Fruit fly (Drosophila melanogaster) whole organism, embryonic: ENCODE data around the gene Tom.

Experiments used
- Abd-B ChIP-seq: fragments of 200-800 bp; sonication (Bioruptor generic); optimal IDR thresholded peaks from 2 replicates; lab custom pipeline; 2018; ENCODE audit warnings: missing biosample characterization, mild to moderate bottlenecking, missing genetic modification characterization, moderate library complexity
- Atf3 ChIP-seq: fragments of 200-800 bp; sonication (Bioruptor generic); optimal IDR thresholded peaks from 3 replicates; lab custom pipeline; 2016; ENCODE audit warnings: missing biosample characterization, missing genetic modification characterization
- Awh ChIP-seq: fragments of 200-800 bp; sonication (Bioruptor generic); IDR thresholded peaks from 2 replicates; pipeline ENCODE4, ENCODE4 v1.3.6; 2022; ENCODE audit warnings: missing biosample characterization, missing genetic modification characterization
- BEAF-32 ChIP-seq: fragments of 200-800 bp; sonication (Bioruptor generic); optimal IDR thresholded peaks from 3 replicates; lab custom pipeline; 2017; ENCODE audit warnings: missing biosample characterization, missing genetic modification characterization, mild to moderate bottlenecking, moderate library complexity, missing genetic modification reagents
- CG12104 ChIP-seq: fragments of 200-800 bp; sonication (Bioruptor generic); optimal IDR thresholded peaks from 3 replicates; lab custom pipeline; 2016; ENCODE audit warnings: missing biosample characterization, missing genetic modification characterization
- CG15073 ChIP-seq: fragments of 200-800 bp; sonication (Bioruptor generic); optimal IDR thresholded peaks from 2 replicates; lab custom pipeline; 2016; ENCODE audit warnings: missing biosample characterization, missing genetic modification characterization
- CG15269 ChIP-seq: fragments of 200-800 bp; sonication (Bioruptor generic); optimal IDR thresholded peaks from 2 replicates; lab custom pipeline; 2018; ENCODE audit warnings: missing biosample characterization, mild to moderate bottlenecking, missing genetic modification characterization, moderate library complexity
- CG16815 ChIP-seq: fragments of 200-800 bp; sonication (Bioruptor generic); optimal IDR thresholded peaks from 3 replicates; lab custom pipeline; 2017; ENCODE audit warnings: missing biosample characterization, mild to moderate bottlenecking, missing genetic modification characterization
- CG17359 ChIP-seq: fragments of 200-800 bp; sonication (Bioruptor generic); optimal IDR thresholded peaks from 3 replicates; lab custom pipeline; 2018; ENCODE audit warnings: missing biosample characterization, mild to moderate bottlenecking, missing genetic modification characterization, moderate library complexity
- CG18764 ChIP-seq: fragments of 200-800 bp; sonication (Bioruptor generic); optimal IDR thresholded peaks from 3 replicates; lab custom pipeline; 2016; ENCODE audit warnings: missing biosample characterization, missing genetic modification characterization
- CG2199 ChIP-seq: fragments of 200-800 bp; sonication (Bioruptor generic); IDR thresholded peaks from 3 replicates; pipeline ENCODE4 v1.3.6; 2022; ENCODE audit warnings: missing biosample characterization, missing genetic modification characterization
- CG2678 ChIP-seq: fragments of 200-800 bp; sonication (Bioruptor generic); optimal IDR thresholded peaks from 3 replicates; lab custom pipeline; 2019; ENCODE audit warnings: missing biosample characterization, mild to moderate bottlenecking, missing genetic modification characterization, moderate library complexity
- CG31388 ChIP-seq: fragments of 200-800 bp; sonication (Bioruptor generic); optimal IDR thresholded peaks from 2 replicates; lab custom pipeline; 2016; ENCODE audit warnings: missing biosample characterization, missing genetic modification characterization
- CG32767 ChIP-seq: fragments of 200-800 bp; sonication (Bioruptor generic); IDR thresholded peaks from 2 replicates; pipeline ENCODE4 v1.3.6; 2022; ENCODE audit warnings: missing biosample characterization, missing genetic modification characterization
- CG3726 ChIP-seq: fragments of 200-800 bp; sonication (Bioruptor generic); IDR thresholded peaks from 3 replicates; pipeline ENCODE4, ENCODE4 v1.3.6; 2022; ENCODE audit warnings: missing biosample characterization, missing genetic modification characterization
- CG4282 ChIP-seq: fragments of 200-800 bp; sonication (Bioruptor generic); optimal IDR thresholded peaks from 2 replicates; lab custom pipeline; 2016; ENCODE audit warnings: missing biosample characterization, missing genetic modification characterization
- CG4820 ChIP-seq: fragments of 200-800 bp; sonication (Bioruptor generic); optimal IDR thresholded peaks from 3 replicates; lab custom pipeline; 2016; ENCODE audit warnings: missing biosample characterization, missing genetic modification characterization
- CG5953 ChIP-seq: fragments of 200-800 bp; sonication (Bioruptor generic); IDR thresholded peaks from 2 replicates; pipeline ENCODE4 v1.3.6; 2022; ENCODE audit warnings: missing biosample characterization, missing genetic modification characterization
- CG9215 ChIP-seq: fragments of 200-800 bp; sonication (Bioruptor generic); IDR thresholded peaks from 2 replicates; pipeline ENCODE4 v1.3.6; 2022; ENCODE audit warnings: missing biosample characterization, missing genetic modification characterization
- CG9932 ChIP-seq: fragments of 200-800 bp; sonication (Bioruptor generic); IDR thresholded peaks from 2 replicates; pipeline ENCODE4 v1.3.6; 2022; ENCODE audit warnings: missing biosample characterization, missing genetic modification characterization
- CHES-1-like ChIP-seq: fragments of 200-800 bp; sonication (Bioruptor generic); optimal IDR thresholded peaks from 2 replicates; lab custom pipeline; 2016; ENCODE audit warnings: missing biosample characterization, missing genetic modification characterization
- CrebB ChIP-seq: fragments of 200-800 bp; sonication (Bioruptor generic); optimal IDR thresholded peaks from 3 replicates; lab custom pipeline; 2018; ENCODE audit warnings: missing biosample characterization, mild to moderate bottlenecking, missing genetic modification characterization
- D ChIP-seq, 2 experiments: fragments of 200-800 bp in 1 of 2; fragments of >200 bp in 1 of 2; sonication (Bioruptor generic) in 1 of 2; optimal IDR thresholded peaks; 2 replicates in 1 of 2; 3 replicates in 1 of 2; lab custom pipeline; 2017; ENCODE audit warnings: mild to moderate bottlenecking in 1 of 2, missing biosample characterization in 1 of 2, missing genetic modification characterization in 1 of 2, missing genetic modification reagents in 1 of 2
- Dbx ChIP-seq: fragments of 200-800 bp; sonication (Bioruptor generic); IDR thresholded peaks from 3 replicates; pipeline ENCODE4 v1.3.6; 2022; ENCODE audit warnings: missing biosample characterization, missing genetic modification characterization
- Lpt ChIP-seq: fragments of >200 bp; optimal IDR thresholded peaks from 2 replicates; lab custom pipeline; 2018; ENCODE audit warnings: missing biosample characterization, missing genetic modification characterization
- MBD-R2 ChIP-seq: fragments of 200-800 bp; sonication (Bioruptor generic); IDR thresholded peaks from 2 replicates; pipeline ENCODE4 v1.3.6; 2022; ENCODE audit warnings: missing biosample characterization, missing genetic modification characterization
- MESR4 ChIP-seq: fragments of 200-800 bp; sonication (Bioruptor generic); optimal IDR thresholded peaks from 2 replicates; lab custom pipeline; 2018; ENCODE audit warnings: missing biosample characterization, mild to moderate bottlenecking, missing genetic modification characterization, moderate library complexity
- Mad ChIP-seq: fragments of 200-800 bp; sonication (Bioruptor generic); optimal IDR thresholded peaks from 2 replicates; lab custom pipeline; 2016; ENCODE audit warnings: missing biosample characterization, missing genetic modification characterization
- Pdp1 ChIP-seq, 2 experiments: fragments of 200-800 bp; sonication (Bioruptor generic); optimal IDR thresholded peaks; 3 replicates each; lab custom pipeline; 2016; ENCODE audit warnings: missing biosample characterization in 2 of 2, missing genetic modification characterization in 2 of 2, mild to moderate bottlenecking in 1 of 2, moderate library complexity in 1 of 2
- Tbp ChIP-seq: fragments of >200 bp; optimal IDR thresholded peaks from 2 replicates; lab custom pipeline; 2018; ENCODE audit warnings: missing biosample characterization, missing genetic modification characterization
- Vsx1 ChIP-seq: fragments of 200-800 bp; sonication (Bioruptor generic); optimal IDR thresholded peaks from 2 replicates; lab custom pipeline; 2017; ENCODE audit warnings: missing biosample characterization, mild to moderate bottlenecking, missing genetic modification characterization, missing genetic modification reagents
- Xrp1 ChIP-seq: fragments of 200-800 bp; sonication (Bioruptor generic); IDR thresholded peaks from 2 replicates; pipeline ENCODE4 v1.3.6; 2022; ENCODE audit warnings: missing biosample characterization, missing genetic modification characterization
- ato ChIP-seq: fragments of 200-800 bp; sonication (Bioruptor generic); IDR thresholded peaks from 2 replicates; pipeline ENCODE4 v1.3.6; 2022; ENCODE audit warnings: missing biosample characterization, missing genetic modification characterization; ENCODE audit not compliant: partially characterized antibody
- bab2 ChIP-seq: fragments of 200-800 bp; sonication (Bioruptor generic); optimal IDR thresholded peaks from 2 replicates; lab custom pipeline; 2016; ENCODE audit warnings: missing biosample characterization, missing genetic modification characterization
- da ChIP-seq: fragments of 200-800 bp; sonication (Bioruptor generic); optimal IDR thresholded peaks from 2 replicates; lab custom pipeline; 2016; ENCODE audit warnings: missing biosample characterization, missing genetic modification characterization
- gsb ChIP-seq: fragments of 200-800 bp; sonication (Bioruptor generic); IDR thresholded peaks from 2 replicates; pipeline ENCODE4 v1.3.6; 2022; ENCODE audit warnings: missing biosample characterization, missing genetic modification characterization
- hb ChIP-seq: fragments of 200-800 bp; sonication (Bioruptor generic); IDR thresholded peaks from 3 replicates; pipeline ENCODE4 v1.3.6; 2022; ENCODE audit warnings: missing biosample characterization, missing genetic modification characterization; ENCODE audit not compliant: partially characterized antibody
- klu ChIP-seq: fragments of 200-800 bp; sonication (Bioruptor generic); IDR thresholded peaks from 2 replicates; pipeline ENCODE4 v1.3.6; 2022; ENCODE audit warnings: missing biosample characterization, missing genetic modification characterization
- kni ChIP-seq: fragments of 200-800 bp; sonication (Bioruptor generic); optimal IDR thresholded peaks from 3 replicates; lab custom pipeline; 2017; ENCODE audit warnings: mild to moderate bottlenecking, missing biosample characterization, missing genetic modification reagents, missing genetic modification characterization
- lilli ChIP-seq: fragments of 200-800 bp; sonication (Bioruptor generic); optimal IDR thresholded peaks from 3 replicates; lab custom pipeline; 2016; ENCODE audit warnings: missing biosample characterization, missing genetic modification characterization
- nmo ChIP-seq: fragments of 200-800 bp; sonication (Bioruptor generic); optimal IDR thresholded peaks from 2 replicates; lab custom pipeline; 2018; ENCODE audit warnings: missing biosample characterization, mild to moderate bottlenecking, missing genetic modification characterization, moderate library complexity
- odd ChIP-seq: fragments of 200-800 bp; sonication (Bioruptor generic); optimal IDR thresholded peaks from 2 replicates; lab custom pipeline; 2017; ENCODE audit warnings: missing biosample characterization, mild to moderate bottlenecking, missing genetic modification characterization
- org-1 ChIP-seq: fragments of 200-800 bp; sonication (Bioruptor generic); optimal IDR thresholded peaks from 2 replicates; lab custom pipeline; 2017; ENCODE audit warnings: missing biosample characterization, missing genetic modification characterization
- pita ChIP-seq: fragments of 200-800 bp; sonication (Bioruptor generic); optimal IDR thresholded peaks from 2 replicates; lab custom pipeline; 2017; ENCODE audit warnings: missing biosample characterization, mild to moderate bottlenecking, missing genetic modification characterization
- row ChIP-seq: fragments of 200-800 bp; sonication (Bioruptor generic); IDR thresholded peaks from 3 replicates; pipeline ENCODE4 v1.3.6; 2022; ENCODE audit warnings: missing biosample characterization, missing genetic modification characterization
- sna ChIP-seq: fragments of 200-800 bp; sonication (Bioruptor generic); IDR thresholded peaks from 2 replicates; pipeline ENCODE4 v1.3.6; 2022; ENCODE audit warnings: missing biosample characterization, missing genetic modification characterization; ENCODE audit not compliant: partially characterized antibody
- ssp ChIP-seq: fragments of 200-800 bp; sonication (Bioruptor generic); IDR thresholded peaks from 2 replicates; pipeline ENCODE4 v1.3.6; 2022; ENCODE audit warnings: missing biosample characterization, missing genetic modification characterization
- tap ChIP-seq: fragments of 200-800 bp; optimal IDR thresholded peaks from 3 replicates; lab custom pipeline; 2019; ENCODE audit warnings: missing biosample characterization, mild to moderate bottlenecking, missing genetic modification characterization, moderate library complexity
- toy ChIP-seq: fragments of 200-800 bp; sonication (Bioruptor generic); IDR thresholded peaks from 2 replicates; pipeline ENCODE4 v1.3.6; 2022; ENCODE audit warnings: missing biosample characterization, missing genetic modification characterization
- zen ChIP-seq: fragments of 200-800 bp; sonication (Bioruptor generic); optimal IDR thresholded peaks from 3 replicates; lab custom pipeline; 2018; ENCODE audit warnings: missing biosample characterization, mild to moderate bottlenecking, missing genetic modification characterization, moderate library complexity
- zfh1 ChIP-seq: fragments of 200-800 bp; sonication (Bioruptor generic); IDR thresholded peaks from 3 replicates; pipeline ENCODE4 v1.3.6; 2022; ENCODE audit warnings: missing biosample characterization, missing genetic modification characterization

Gene Tom

dm6 chr3L:14982675-14983084, 13.5 kb downstream of the Tom start, which contains the start of gene CG5114 (continued):
- no peak for TF ChIP-seq kni (GFP tag; lab: Kevin White, UChicago)
- TF ChIP-seq da (GFP tag; lab: Kevin White, UChicago), result no peak
- TF ChIP-seq CG9932 (GFP tag; lab: Robert Waterston, UW), result no peak
- TF ChIP-seq CG4282 (GFP tag; lab: Kevin White, UChicago), result no peak
- peak; percentile 89 for TF ChIP-seq MBD-R2 (GFP tag; lab: Robert Waterston, UW)
- no peak for TF ChIP-seq gsb (GFP tag; lab: Robert Waterston, UW)
- no peak for TF ChIP-seq Vsx1 (GFP tag; lab: Kevin White, UChicago)
- TF ChIP-seq CG9215, result no peak
- TF ChIP-seq row (GFP tag; lab: Robert Waterston, UW), result peak; percentile 55
- peak; percentile 43 for TF ChIP-seq Mad (GFP tag; lab: Kevin White, UChicago)
- no peak for TF ChIP-seq CG12104 (GFP tag; lab: Kevin White, UChicago)
- TF ChIP-seq Pdp1 (GFP tag; optimal IDR thresholded peaks at IDR 0.05; lab: Kevin White, UChicago), result peak in 1 of 2 experiments; percentile 48
- peak; percentile 65 for TF ChIP-seq zen (tag; lab: Kevin White, UChicago)
- 0 out of 3 replicates have a peak, but pooled peaks have one; percentile 50 for TF ChIP-seq zfh1 (GFP tag; lab: Robert Waterston, UW)
- peak; percentile 55 for TF ChIP-seq CrebB (tag; lab: Kevin White, UChicago)
- no peak for TF ChIP-seq klu (GFP tag; lab: Robert Waterston, UW)
- TF ChIP-seq Tbp (GFP tag; lab: Kevin White, UChicago), result no peak
- TF ChIP-seq Awh (GFP tag; lab: Robert Waterston, UW), result no peak
- peak; percentile 87; the same call in 2 of the 3 replicates for TF ChIP-seq hb (GFP tag; lab: Robert Waterston, UW)
- TF ChIP-seq ato (GFP tag; lab: Robert Waterston, UW), result peak; percentile 76
- TF ChIP-seq CG5953 (GFP tag; lab: Robert Waterston, UW), result no peak
- peak; percentile 23 for TF ChIP-seq CG15269
- TF ChIP-seq Abd-B (GFP tag; lab: Kevin White, UChicago), result peak; percentile 46
- TF ChIP-seq Atf3, result no peak
- TF ChIP-seq pita (GFP tag; lab: Kevin White, UChicago), result no peak
- TF ChIP-seq ssp, result no peak; the same call in 1 of the 2 replicates
- no peak for TF ChIP-seq toy (GFP tag; lab: Robert Waterston, UW)
- no peak for TF ChIP-seq CG18764 (GFP tag; lab: Kevin White, UChicago)
- peak; percentile 88 for TF ChIP-seq MESR4
- TF ChIP-seq Lpt (GFP tag; lab: Kevin White, UChicago), result no peak
- peak; percentile 11 for TF ChIP-seq CG2678 (tag; lab: Kevin White, UChicago)
- TF ChIP-seq D (optimal IDR thresholded peaks at IDR 0.05; lab: Kevin White, UChicago), result peak; percentile 78
- no peak for TF ChIP-seq D (GFP tag; optimal IDR thresholded peaks at IDR 0.05; lab: Kevin White, UChicago)
- no peak for TF ChIP-seq CG31388
- TF ChIP-seq Xrp1 (GFP tag; lab: Robert Waterston, UW), result peak; percentile 57; the same call in 1 of the 2 replicates
- peak; percentile 47; the same call in 2 of the 3 replicates for TF ChIP-seq Dbx (GFP tag; lab: Robert Waterston, UW)
- no peak for TF ChIP-seq org-1 (GFP tag; lab: Kevin White, UChicago)
- TF ChIP-seq CG4820, result peak; percentile 29
- TF ChIP-seq CG17359, result peak; percentile 14
- TF ChIP-seq sna (GFP tag; lab: Robert Waterston, UW), result peak; percentile 86
- no peak for TF ChIP-seq tap (tag; lab: Kevin White, UChicago)
- no peak for TF ChIP-seq CG15073 (GFP tag; lab: Kevin White, UChicago)
- peak; percentile 66 for TF ChIP-seq nmo (GFP tag; lab: Kevin White, UChicago)
- peak; percentile 73 for TF ChIP-seq lilli (GFP tag; lab: Kevin White, UChicago)
- TF ChIP-seq CG16815 (GFP tag; lab: Kevin White, UChicago), result no peak
- TF ChIP-seq BEAF-32 (GFP tag; lab: Kevin White, UChicago), result peak; percentile 93
- no peak for TF ChIP-seq CG3726 (GFP tag; lab: Robert Waterston, UW)
- 0 out of 3 replicates have a peak, but pooled peaks have one; percentile 15 for TF ChIP-seq CG2199 (GFP tag; lab: Robert Waterston, UW)
- TF ChIP-seq bab2 (GFP tag; lab: Kevin White, UChicago), result peak; percentile 15
- TF ChIP-seq CG32767 (GFP tag; lab: Robert Waterston, UW), result no peak
- peak; percentile 50 for TF ChIP-seq CHES-1-like (GFP tag; lab: Kevin White, UChicago)
- TF ChIP-seq odd, result no peak
